Worm (Caenorhabditis elegans): ENCODE data around the gene Y53F4B.14.

ce11 chrII:15025100-15025499 is 12.7 kb upstream of the Y53F4B.14 start:
- TF ChIP-seq nhr-102 (tag; optimal IDR thresholded peaks at IDR 0.05) (no peak), ceh-82 (tag; optimal IDR thresholded peaks at IDR 0.05) (no peak)

Measured in whole organism, L4 larva.